Fruit fly (Drosophila melanogaster): ENCODE data around the gene toc.

- TF ChIP-seq topi (GFP tag; optimal IDR thresholded peaks at IDR 0.05) (no peak), Hr39 (GFP tag; optimal IDR thresholded peaks at IDR 0.05) (no peak), Gug (GFP tag; IDR thresholded peaks at IDR 0.05) (no peak), CG7368 (GFP tag; optimal IDR thresholded peaks at IDR 0.05) (no peak), salr (GFP tag; optimal IDR thresholded peaks at IDR 0.05) (no peak), achi (GFP tag; optimal IDR thresholded peaks at IDR 0.05) (no peak), svp (GFP tag) (no peak), CG31627 (GFP tag; optimal IDR thresholded peaks at IDR 0.05) (no peak), Eip93F (GFP tag; optimal IDR thresholded peaks at IDR 0.05) (no peak)
Observed at dm6 chr2L:3022986-3023385, 121.6 kb downstream of the toc start, which contains the start of the genes alpha4GT1 and Prp40.
